Worm (Caenorhabditis elegans) whole organism, L3 larva: ENCODE data around the gene F56A11.4.

Experiments
- R02D3.7 ChIP-seq: fragments of 150-350 bp; optimal IDR thresholded peaks from 2 replicates; lab custom pipeline; 2014; ENCODE audit warnings: missing biosample characterization, missing genetic modification characterization
- ZK546.5 ChIP-seq: sonication (generic microtip); optimal IDR thresholded peaks from 2 replicates; lab custom pipeline; 2017; ENCODE audit warnings: missing biosample characterization, missing genetic modification characterization
- aly-2 ChIP-seq: fragments of 150-350 bp; optimal IDR thresholded peaks from 2 replicates; lab custom pipeline; 2014; ENCODE audit warnings: missing biosample characterization, missing genetic modification characterization
- ama-1 ChIP-seq: fragments of 150-350 bp; optimal IDR thresholded peaks from 2 replicates; lab custom pipeline; 2018
- ceh-16 ChIP-seq: sonication (generic microtip); optimal IDR thresholded peaks from 2 replicates; lab custom pipeline; 2017; ENCODE audit warnings: missing biosample characterization, missing genetic modification characterization
- ceh-9 ChIP-seq: sonication (generic microtip); optimal IDR thresholded peaks from 2 replicates; lab custom pipeline; 2018; ENCODE audit warnings: missing biosample characterization, missing genetic modification characterization
- daf-12 ChIP-seq: fragments of 150-350 bp; optimal IDR thresholded peaks from 2 replicates; lab custom pipeline; 2014; ENCODE audit warnings: missing biosample characterization, missing genetic modification reagents, missing genetic modification characterization
- elt-2 ChIP-seq: sonication (generic microtip); optimal IDR thresholded peaks from 2 replicates; lab custom pipeline; 2016; ENCODE audit warnings: missing genetic modification reagents, mild to moderate bottlenecking, missing genetic modification characterization, missing compliant biosample characterization
- elt-3 ChIP-seq, 3 experiments: fragments of 150-350 bp in 1 of 3; sonication (generic microtip) in 2 of 3; optimal IDR thresholded peaks; 2 replicates in 2 of 3; 4 replicates in 1 of 3; lab custom pipeline; 2014 to 2017; ENCODE audit warnings: missing biosample characterization in 3 of 3, missing genetic modification characterization in 3 of 3
- eor-1 ChIP-seq, 2 experiments: fragments of 150-350 bp; optimal IDR thresholded peaks; 2 replicates each; lab custom pipeline; 2014 to 2018; ENCODE audit warnings: missing biosample characterization in 2 of 2, missing genetic modification characterization in 2 of 2
- fkh-10 ChIP-seq: sonication (generic microtip); optimal IDR thresholded peaks from 2 replicates; lab custom pipeline; 2017; ENCODE audit warnings: missing biosample characterization, missing genetic modification reagents, missing genetic modification characterization
- fkh-2 ChIP-seq: fragments of 150-350 bp; optimal IDR thresholded peaks from 2 replicates; lab custom pipeline; 2014; ENCODE audit warnings: missing biosample characterization, missing genetic modification reagents, missing genetic modification characterization
- fos-1 ChIP-seq: fragments of 150-350 bp; optimal IDR thresholded peaks from 2 replicates; lab custom pipeline; 2014; ENCODE audit warnings: missing biosample characterization, missing genetic modification characterization
- hmg-11 ChIP-seq: sonication (generic microtip); optimal IDR thresholded peaks from 2 replicates; lab custom pipeline; 2016; ENCODE audit warnings: missing genetic modification characterization, missing compliant biosample characterization
- jun-1 ChIP-seq: fragments of 150-350 bp; optimal IDR thresholded peaks from 2 replicates; lab custom pipeline; 2014; ENCODE audit warnings: missing biosample characterization, missing genetic modification reagents, missing genetic modification characterization
- lin-15B ChIP-seq: fragments of 150-350 bp; optimal IDR thresholded peaks from 2 replicates; lab custom pipeline; 2014; ENCODE audit warnings: missing biosample characterization, missing genetic modification characterization
- lin-39 ChIP-seq: fragments of 150-350 bp; optimal IDR thresholded peaks from 2 replicates; lab custom pipeline; 2018; ENCODE audit warnings: missing biosample characterization, missing genetic modification reagents, missing genetic modification characterization
- lsy-12 ChIP-seq: sonication (generic microtip); optimal IDR thresholded peaks from 2 replicates; lab custom pipeline; 2016; ENCODE audit warnings: mild to moderate bottlenecking, missing genetic modification characterization, missing compliant biosample characterization
- mml-1 ChIP-seq: fragments of 150-350 bp; sonication (generic microtip); optimal IDR thresholded peaks from 3 replicates; lab custom pipeline; 2014; ENCODE audit warnings: missing biosample characterization, missing genetic modification characterization
- nfya-1 ChIP-seq: sonication (generic microtip); optimal IDR thresholded peaks from 2 replicates; lab custom pipeline; 2017; ENCODE audit warnings: missing genetic modification characterization, mild to moderate bottlenecking, missing compliant biosample characterization, antibody characterized with exemption, moderate library complexity; ENCODE audit not compliant: insufficient read depth
- nhr-12 ChIP-seq: fragments of 150-350 bp; optimal IDR thresholded peaks from 2 replicates; lab custom pipeline; 2014; ENCODE audit warnings: missing biosample characterization, missing genetic modification characterization
- nhr-23 ChIP-seq: fragments of 150-350 bp; optimal IDR thresholded peaks from 2 replicates; lab custom pipeline; 2014; ENCODE audit warnings: missing biosample characterization, missing genetic modification reagents, missing genetic modification characterization
- nhr-237 ChIP-seq: fragments of 150-350 bp; optimal IDR thresholded peaks from 2 replicates; lab custom pipeline; 2014; ENCODE audit warnings: missing biosample characterization, missing genetic modification characterization
- nhr-28 ChIP-seq: fragments of 150-350 bp; optimal IDR thresholded peaks from 2 replicates; lab custom pipeline; 2014; ENCODE audit warnings: missing biosample characterization, missing genetic modification characterization
- nhr-43 ChIP-seq: sonication (generic microtip); optimal IDR thresholded peaks from 2 replicates; lab custom pipeline; 2016; ENCODE audit warnings: mild to moderate bottlenecking, missing genetic modification characterization, missing compliant biosample characterization; ENCODE audit not compliant: poor library complexity, severe bottlenecking
- nhr-76 ChIP-seq: fragments of 150-350 bp; sonication (generic microtip); optimal IDR thresholded peaks from 5 replicates; lab custom pipeline; 2014; ENCODE audit warnings: missing biosample characterization, missing genetic modification characterization
- pha-4 ChIP-seq: fragments of 150-350 bp; optimal IDR thresholded peaks from 2 replicates; lab custom pipeline; 2014; ENCODE audit warnings: missing biosample characterization, missing genetic modification reagents, missing genetic modification characterization
- sea-2 ChIP-seq: fragments of 150-350 bp; sonication (generic microtip); optimal IDR thresholded peaks from 4 replicates; lab custom pipeline; 2014; ENCODE audit warnings: missing biosample characterization, missing genetic modification reagents, missing genetic modification characterization
- skn-1 ChIP-seq: fragments of 150-350 bp; optimal IDR thresholded peaks from 2 replicates; lab custom pipeline; 2014; ENCODE audit warnings: missing biosample characterization, missing genetic modification characterization
- unc-62 ChIP-seq: fragments of 150-350 bp; sonication (generic microtip); optimal IDR thresholded peaks from 4 replicates; lab custom pipeline; 2014; ENCODE audit warnings: missing biosample characterization, missing genetic modification reagents, missing genetic modification characterization
- ztf-11 ChIP-seq: fragments of 150-350 bp; optimal IDR thresholded peaks from 2 replicates; lab custom pipeline; 2014; ENCODE audit warnings: missing biosample characterization, missing genetic modification characterization

F56A11.4 gene

DNA sequence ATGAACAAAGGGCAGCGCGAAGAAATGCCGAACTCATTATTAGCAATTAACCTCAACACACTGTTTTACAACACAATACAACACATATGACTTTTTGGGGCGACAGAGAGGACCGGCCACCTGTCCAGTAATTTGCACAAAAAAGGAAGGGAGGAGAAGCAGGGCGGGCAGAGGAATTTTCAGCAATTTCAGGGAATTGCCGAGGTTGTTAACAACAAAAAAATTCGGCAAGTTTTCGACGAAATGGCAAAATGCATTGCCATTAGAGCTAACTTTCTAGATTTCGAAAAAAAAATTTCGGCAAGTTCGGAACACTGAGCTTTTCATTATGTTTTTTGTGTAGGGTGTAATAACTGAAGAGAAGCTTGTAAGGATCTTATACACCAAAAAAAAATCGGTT is 15.9 kb downstream of the F56A11.4 start:
- TF ChIP-seq nfya-1 (tag; lab: Kevin White, UChicago), result no peak
- no peak for TF ChIP-seq aly-2 (tag; lab: Kevin White, UChicago)
- TF ChIP-seq ceh-16, result no peak
- TF ChIP-seq nhr-76 (tag; lab: Kevin White, UChicago), result no peak
- no peak for TF ChIP-seq unc-62 (GFP tag; lab: Kevin White, UChicago)
- TF ChIP-seq mml-1 (tag; lab: Kevin White, UChicago), result no peak
- no peak for TF ChIP-seq sea-2 (GFP tag; lab: Kevin White, UChicago)
- TF ChIP-seq daf-12 (tag; lab: Kevin White, UChicago), result no peak
- no peak for TF ChIP-seq ceh-9 (tag; lab: Kevin White, UChicago)
- no peak for TF ChIP-seq ama-1 (lab: Kevin White, UChicago)
- TF ChIP-seq lin-15B, result no peak
- TF ChIP-seq elt-3 (tag; optimal IDR thresholded peaks at IDR 0.05; lab: Kevin White, UChicago), result no peak
- TF ChIP-seq ztf-11 (tag; lab: Kevin White, UChicago), result no peak

DNA sequence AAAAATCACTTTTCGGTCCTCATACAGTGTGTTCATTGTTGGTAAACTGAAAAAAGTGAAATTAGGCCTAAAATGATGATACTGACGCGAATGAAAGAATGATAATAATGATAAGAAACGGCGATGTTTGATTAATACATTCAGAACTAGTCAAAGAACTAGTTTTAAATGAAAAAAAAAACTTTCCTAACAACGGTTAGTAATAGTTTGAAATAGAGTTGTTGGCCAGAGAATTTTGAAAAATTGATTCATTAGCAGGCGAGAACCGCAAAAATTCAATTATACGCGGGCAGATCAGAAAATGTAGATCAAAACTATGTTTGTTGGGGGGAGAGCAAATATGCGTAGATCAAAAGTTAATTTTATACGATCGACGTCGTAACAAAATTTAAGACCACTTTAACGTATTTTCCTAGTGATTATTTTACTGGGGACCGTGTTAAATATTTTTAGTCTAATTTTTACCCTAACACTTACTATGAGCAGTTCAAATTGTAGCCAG is 22.8 kb downstream of the F56A11.4 start, which contains the start of gene F56A11.5:
Gene F56A11.5 (minus strand): TSS at position 51 of the 502 bp plus-strand sequence.
- TF ChIP-seq R02D3.7 (tag; lab: Kevin White, UChicago) (no peak), lin-39 (tag; lab: Kevin White, UChicago) (no peak), skn-1 (tag; lab: Kevin White, UChicago) (peak; percentile 16), nhr-28 (tag; lab: Kevin White, UChicago) (no peak)

DNA sequence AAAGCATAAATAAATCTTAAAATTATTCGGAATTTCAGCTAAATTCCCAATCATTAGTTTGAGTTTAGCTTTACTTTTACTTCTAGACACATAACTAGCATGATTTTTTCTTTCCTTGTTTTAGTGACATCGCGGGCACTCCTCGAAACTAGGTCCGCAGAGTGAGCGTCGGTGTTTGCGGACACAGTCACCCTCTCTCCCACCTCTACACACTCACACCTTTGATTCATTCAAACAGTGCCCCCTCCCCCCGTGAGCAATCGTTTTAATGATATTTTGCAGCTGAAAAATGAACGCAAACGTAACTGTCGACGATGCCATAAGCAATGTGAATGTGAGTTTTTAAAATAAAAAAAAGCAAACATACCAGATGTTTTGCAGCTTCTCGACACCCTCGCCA is 24.4 kb downstream of the F56A11.4 start, which contains the start of gene gex-2:
Gene gex-2 (plus strand): TSS at position 283 of the 400 bp plus-strand sequence.
- TF ChIP-seq hmg-11 (tag; lab: Kevin White, UChicago) (peak; percentile 21), elt-2 (tag; lab: Kevin White, UChicago) (peak; percentile 26), nhr-76 (tag; lab: Kevin White, UChicago) (no peak)

DNA sequence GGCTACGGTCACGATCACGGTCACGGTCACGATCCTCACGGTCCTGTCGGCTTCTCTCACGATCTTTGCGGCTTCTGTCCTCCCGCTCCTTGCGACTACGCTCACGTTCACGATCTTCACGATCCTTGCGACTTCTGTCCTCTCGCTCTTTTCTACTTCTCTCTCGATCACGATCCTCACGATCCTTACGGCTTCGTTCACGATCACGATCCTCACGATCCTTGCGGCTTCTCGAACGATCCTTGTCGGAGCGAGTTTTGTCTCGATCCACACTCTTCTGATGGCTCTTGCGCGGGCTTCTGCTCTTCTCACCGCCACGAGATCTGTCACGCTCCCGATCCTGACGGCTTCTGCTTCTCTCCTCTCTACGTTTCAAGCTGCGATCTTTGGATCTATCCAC is 32.4 kb downstream of the F56A11.4 start:
- TF ChIP-seq nhr-237, result no peak
- TF ChIP-seq nhr-12 (tag; lab: Kevin White, UChicago), result no peak
- no peak for TF ChIP-seq nfya-1 (tag; lab: Kevin White, UChicago)
- no peak for TF ChIP-seq hmg-11 (tag; lab: Kevin White, UChicago)

DNA sequence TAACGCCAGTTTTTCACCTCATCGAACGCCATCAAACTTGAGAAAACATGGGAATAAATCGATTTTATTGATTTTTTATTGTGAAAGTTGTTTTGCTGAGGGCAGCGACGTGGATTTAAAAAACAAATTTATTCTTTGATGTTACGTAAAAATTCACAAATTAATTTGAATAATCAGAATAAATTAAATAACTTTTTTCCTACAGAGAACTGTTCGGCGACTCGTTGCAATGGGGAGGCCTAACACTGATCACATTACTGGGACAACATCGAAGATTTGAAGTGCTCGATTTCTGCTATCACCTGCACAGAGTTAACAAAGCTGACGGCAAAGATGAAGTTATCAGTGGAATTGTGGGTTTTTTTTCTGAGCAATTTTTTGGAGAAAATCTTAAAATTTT is 34.0 kb downstream of the F56A11.4 start, which contains the start of gene F56A11.6:
Gene F56A11.6 (minus strand): TSS at position 101 of the 400 bp plus-strand sequence.
- TF ChIP-seq fkh-10 (GFP tag; lab: Kevin White, UChicago) (no peak), nhr-237 (no peak), lsy-12 (no peak), elt-2 (tag; lab: Kevin White, UChicago) (no peak), nhr-12 (tag; lab: Kevin White, UChicago) (no peak), lin-39 (tag; lab: Kevin White, UChicago) (no peak), nfya-1 (tag; lab: Kevin White, UChicago) (no peak), jun-1 (tag; lab: Kevin White, UChicago) (no peak), nhr-43 (tag; lab: Kevin White, UChicago) (no peak), ama-1 (lab: Kevin White, UChicago) (no peak), skn-1 (tag; lab: Kevin White, UChicago) (no peak), ZK546.5 (no peak), aly-2 (tag; lab: Kevin White, UChicago) (no peak), fkh-2 (no peak), unc-62 (GFP tag; lab: Kevin White, UChicago) (no peak), eor-1 (tag; optimal IDR thresholded peaks at IDR 0.05; lab: Kevin White, UChicago) (no peak), daf-12 (tag; lab: Kevin White, UChicago) (no peak), lin-15B (no peak), fos-1 (tag; lab: Kevin White, UChicago) (no peak)

DNA sequence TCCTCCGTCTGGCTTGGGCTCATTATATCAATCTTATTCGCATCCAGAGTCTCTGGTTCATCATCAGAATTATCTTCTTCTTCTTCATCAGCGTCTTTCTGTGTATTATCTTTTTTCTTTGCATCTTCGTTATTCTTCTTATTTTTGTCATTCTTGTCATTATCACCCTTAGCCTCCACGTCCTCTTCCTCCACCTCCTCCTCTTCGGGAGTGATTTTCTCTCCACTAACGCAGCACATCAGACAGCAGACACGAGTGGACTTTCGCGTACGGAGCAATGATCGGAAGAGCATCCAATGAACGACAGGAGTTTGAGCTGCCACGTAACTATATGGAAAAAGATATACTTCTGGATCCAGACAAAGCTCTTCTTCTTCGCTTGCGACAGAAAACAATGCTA is 35.9 kb downstream of the F56A11.4 start:
- no peak for TF ChIP-seq nhr-23
- no peak for TF ChIP-seq ceh-9 (tag; lab: Kevin White, UChicago)
- TF ChIP-seq lin-15B, result no peak
- no peak for TF ChIP-seq aly-2 (tag; lab: Kevin White, UChicago)
- TF ChIP-seq nhr-28 (tag; lab: Kevin White, UChicago), result no peak
- no peak for TF ChIP-seq ztf-11 (tag; lab: Kevin White, UChicago)
- TF ChIP-seq hmg-11 (tag; lab: Kevin White, UChicago), result no peak
- no peak for TF ChIP-seq pha-4 (tag; lab: Kevin White, UChicago)
- no peak for TF ChIP-seq nhr-12 (tag; lab: Kevin White, UChicago)
- no peak for TF ChIP-seq skn-1 (tag; lab: Kevin White, UChicago)
